Fruit fly (Drosophila melanogaster): Measurements from ENCODE around the gene sta.

The sta gene

dm6 chrX:1470562-1470961 lies 12.7 kb downstream of the sta start, which contains the start of gene pck (continued):
- TF ChIP-seq CG11247 (GFP tag; IDR thresholded peaks at IDR 0.05) (0 out of 2 replicates have a peak, but pooled peaks have one; percentile 42), unc-4 (GFP tag; IDR thresholded peaks at IDR 0.05; ENCODE audit: partially characterized antibody) (peak; percentile 60), gsb (GFP tag; IDR thresholded peaks at IDR 0.05) (no peak), CG2202 (tag; optimal IDR thresholded peaks at IDR 0.05) (peak; percentile 53), Sox102F (GFP tag; optimal IDR thresholded peaks at IDR 0.05) (peak; percentile 67), so (GFP tag; IDR thresholded peaks at IDR 0.05) (0 out of 3 replicates have a peak, but pooled peaks have one; percentile 56), CG17568 (GFP tag; optimal IDR thresholded peaks at IDR 0.05) (no peak), Nf-YB (GFP tag; optimal IDR thresholded peaks at IDR 0.05) (peak; percentile 19), ind (GFP tag; optimal IDR thresholded peaks at IDR 0.05) (peak; percentile 74), lab (GFP tag; optimal IDR thresholded peaks at IDR 0.05) (peak; percentile 74), Poxn (GFP tag; IDR thresholded peaks at IDR 0.05) (no peak), exex (tag; optimal IDR thresholded peaks at IDR 0.05) (no peak), nom (GFP tag; optimal IDR thresholded peaks at IDR 0.05) (peak; percentile 13), NFAT (GFP tag; IDR thresholded peaks at IDR 0.05) (peak; percentile 59), ERR (GFP tag; optimal IDR thresholded peaks at IDR 0.05) (peak; percentile 60), ara (GFP tag; IDR thresholded peaks at IDR 0.05) (peak; percentile 65), CG14965 (GFP tag; optimal IDR thresholded peaks at IDR 0.05; ENCODE audit: borderline replicate concordance) (no peak), Sin3A (optimal IDR thresholded peaks at IDR 0.05) (peak; percentile 53), ci (GFP tag; IDR thresholded peaks at IDR 0.05) (peak; percentile 86), CG9215 (GFP tag; IDR thresholded peaks at IDR 0.05) (peak; percentile 52), az2 (GFP tag; optimal IDR thresholded peaks at IDR 0.05) (peak; percentile 71), ems (GFP tag; optimal IDR thresholded peaks at IDR 0.05) (peak; percentile 71), CG13894 (tag; optimal IDR thresholded peaks at IDR 0.05) (peak; percentile 12), twi (tag; optimal IDR thresholded peaks at IDR 0.05) (no peak), Taf1 (GFP tag; IDR thresholded peaks at IDR 0.05) (peak; percentile 50), Hmx (GFP tag; optimal IDR thresholded peaks at IDR 0.05) (no peak), CG12104 (GFP tag; optimal IDR thresholded peaks at IDR 0.05) (no peak), CG4328 (GFP tag; optimal IDR thresholded peaks at IDR 0.05) (no peak), pnt (GFP tag; optimal IDR thresholded peaks at IDR 0.05) (peak; percentile 60), Mes4 (GFP tag; optimal IDR thresholded peaks at IDR 0.05) (peak; percentile 35), bowl (GFP tag; IDR thresholded peaks at IDR 0.05) (no peak), CG17186 (GFP tag; optimal IDR thresholded peaks at IDR 0.05) (peak; percentile 78), unpg (GFP tag; optimal IDR thresholded peaks at IDR 0.05) (peak; percentile 70), CG13424 (tag; optimal IDR thresholded peaks at IDR 0.05) (peak; percentile 51), hbn (GFP tag; IDR thresholded peaks at IDR 0.05; ENCODE audit: partially characterized antibody) (peak; percentile 41; the same call in 1 of the 2 replicates), Optix (GFP tag; IDR thresholded peaks at IDR 0.05) (peak; percentile 70; the same call in 2 of the 3 replicates), Dip2 (GFP tag; IDR thresholded peaks at IDR 0.05) (no peak), tna (GFP tag; IDR thresholded peaks at IDR 0.05; ENCODE audit: partially characterized antibody) (no peak), CkIIα-i1 (GFP tag; IDR thresholded peaks at IDR 0.05) (no peak), CG8478 (optimal IDR thresholded peaks at IDR 0.05) (no peak), CG15696 (tag; optimal IDR thresholded peaks at IDR 0.05) (peak; percentile 59), CG7987 (GFP tag; optimal IDR thresholded peaks at IDR 0.05) (no peak), Asciz (GFP tag; optimal IDR thresholded peaks at IDR 0.05) (no peak), CG10366 (GFP tag; IDR thresholded peaks at IDR 0.05) (peak; percentile 55), psq (GFP tag; optimal IDR thresholded peaks at IDR 0.05) (peak; percentile 23), CG7556 (GFP tag; optimal IDR thresholded peaks at IDR 0.05) (peak; percentile 56), CG17385 (GFP tag; optimal IDR thresholded peaks at IDR 0.05) (no peak), zfh1 (GFP tag; IDR thresholded peaks at IDR 0.05) (peak; percentile 77; the same call in 2 of the 3 replicates), ATbp (GFP tag; optimal IDR thresholded peaks at IDR 0.05) (peak; percentile 37), CG14710 (tag; optimal IDR thresholded peaks at IDR 0.05) (peak; percentile 75), CG11560 (tag; IDR thresholded peaks at IDR 0.05) (no peak)
